Fruit fly (Drosophila melanogaster) whole organism: ENCODE measurements around the gene ato.

Source experiments
- CG8478 ChIP-seq: fragments of >200 bp; optimal IDR thresholded peaks from 2 replicates; lab custom pipeline; 2018; ENCODE audit warnings: inconsistent platforms
- Dll ChIP-seq: fragments of >200 bp; optimal IDR thresholded peaks from 2 replicates; lab custom pipeline; 2017
- EcR ChIP-seq, 2 experiments: fragments of >200 bp; optimal IDR thresholded peaks; 2 replicates each; lab custom pipeline; 2017; ENCODE audit warnings: missing biosample characterization in 2 of 2, missing genetic modification characterization in 2 of 2, missing genetic modification reagents in 2 of 2
- pan ChIP-seq: fragments of >200 bp; optimal IDR thresholded peaks from 2 replicates; lab custom pipeline; 2017
- psq ChIP-seq: fragments of >200 bp; optimal IDR thresholded peaks from 2 replicates; lab custom pipeline; 2017
- usp ChIP-seq: fragments of >200 bp; optimal IDR thresholded peaks from 2 replicates; lab custom pipeline; 2017; ENCODE audit warnings: missing biosample characterization, missing genetic modification characterization, mixed read lengths

Gene ato

dm6 chr3R:8264302-8265080, 13.4 kb upstream of the ato start, which contains the start of the genes RPA1 and Mcm2:
Gene RPA1, minus strand, starts transcription at chr3R:8264451.
Gene Mcm2, plus strand, starts transcription at chr3R:8264970.
- TF ChIP-seq Dll (lab: Kevin White, UChicago) (no peak), psq (lab: Kevin White, UChicago) (no peak), CG8478 (lab: Kevin White, UChicago) (no peak), EcR (GFP tag; optimal IDR thresholded peaks at IDR 0.05; lab: Kevin White, UChicago) (no peak)

DNA sequence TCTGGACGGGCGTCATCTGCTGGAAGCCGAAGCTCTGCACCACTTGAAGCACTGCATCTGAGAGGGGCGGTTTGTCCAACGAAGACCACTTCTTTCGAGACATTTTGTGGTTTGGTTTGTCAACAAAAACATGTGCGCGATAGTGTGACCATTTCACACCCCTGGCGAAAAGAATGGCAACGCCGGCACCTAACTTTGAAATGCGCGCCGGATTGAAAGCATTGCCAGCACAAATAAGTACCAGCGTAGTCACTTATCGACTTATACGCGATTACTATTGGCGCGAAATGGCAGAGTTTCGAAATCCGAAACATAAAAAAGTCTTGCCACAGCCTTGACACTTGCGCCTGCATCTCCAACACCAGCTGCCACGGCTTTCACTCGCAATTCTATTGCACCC, 8.1 kb upstream of the ato start, which contains the start of gene CG9630:
Gene CG9630, minus strand, starts transcription at position 157 of the 400 bp plus-strand sequence.
- TF ChIP-seq pan (lab: Kevin White, UChicago) = no peak
- TF ChIP-seq usp (GFP tag; lab: Kevin White, UChicago) = no peak
- TF ChIP-seq psq (lab: Kevin White, UChicago) = no peak
- TF ChIP-seq Dll (lab: Kevin White, UChicago) = no peak
- no peak for TF ChIP-seq EcR (GFP tag; optimal IDR thresholded peaks at IDR 0.05; lab: Kevin White, UChicago)
- no peak for TF ChIP-seq CG8478 (lab: Kevin White, UChicago)

DNA sequence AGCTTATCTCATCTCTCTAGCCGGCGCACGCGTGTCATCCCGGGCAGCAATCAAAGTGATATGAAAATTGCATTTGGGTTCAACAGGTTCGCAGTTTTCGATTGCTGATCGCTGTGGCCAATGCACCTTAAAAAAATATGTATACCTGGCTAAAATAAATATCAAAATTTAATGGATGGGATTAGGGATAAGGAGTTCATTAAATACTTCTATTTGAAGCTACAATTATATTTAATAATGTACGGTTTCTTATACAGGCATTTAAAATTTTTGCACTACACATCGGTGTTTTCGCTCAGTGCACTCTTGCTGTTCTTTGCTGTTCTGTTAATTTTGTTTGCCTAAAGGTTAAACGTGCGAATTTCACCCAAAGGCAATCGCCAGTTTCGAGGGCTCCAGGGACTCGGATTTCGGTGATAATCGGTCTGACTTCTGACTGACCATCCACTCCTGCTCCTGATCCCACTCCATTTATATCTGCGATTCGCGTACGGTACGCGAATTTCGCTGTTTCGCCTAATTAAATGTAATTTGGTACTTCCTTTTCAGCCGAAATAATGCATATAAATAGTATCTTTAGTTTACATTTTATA, 5.2 kb upstream of the ato start:
- TF ChIP-seq Dll (lab: Kevin White, UChicago) (no peak), EcR (GFP tag; optimal IDR thresholded peaks at IDR 0.05; lab: Kevin White, UChicago) (no peak), CG8478 (lab: Kevin White, UChicago) (no peak), usp (GFP tag; lab: Kevin White, UChicago) (no peak), pan (lab: Kevin White, UChicago) (no peak), psq (lab: Kevin White, UChicago) (no peak)

DNA sequence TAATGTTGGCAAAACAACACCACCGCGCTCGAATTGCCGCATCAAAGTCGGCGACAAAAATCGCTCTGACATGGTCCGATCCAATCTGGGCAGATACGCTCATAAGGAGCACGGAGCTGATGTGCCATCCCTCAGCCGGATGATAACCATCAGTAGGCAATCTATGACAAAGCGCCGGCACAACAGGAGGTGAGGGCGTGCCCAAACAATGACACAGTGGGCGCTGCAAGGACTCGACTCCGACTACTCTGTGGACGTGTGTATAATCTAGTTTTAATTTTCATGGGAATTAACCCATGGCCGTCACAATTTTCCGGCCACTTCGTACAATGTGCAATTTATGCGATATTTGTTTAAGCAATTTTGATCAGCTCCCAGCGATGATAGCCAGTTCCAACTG, 2.8 kb upstream of the ato start:
- TF ChIP-seq pan (lab: Kevin White, UChicago) (no peak), Dll (lab: Kevin White, UChicago) (no peak)

- no peak for TF ChIP-seq usp (GFP tag; lab: Kevin White, UChicago)
- TF ChIP-seq CG8478 (lab: Kevin White, UChicago) = no peak
- TF ChIP-seq Dll (lab: Kevin White, UChicago) = no peak
- no peak for TF ChIP-seq EcR (GFP tag; optimal IDR thresholded peaks at IDR 0.05; lab: Kevin White, UChicago)
- TF ChIP-seq pan (lab: Kevin White, UChicago) = no peak
Observed at dm6 chr3R:8279970-8280369, 2.1 kb downstream of the ato start.

DNA sequence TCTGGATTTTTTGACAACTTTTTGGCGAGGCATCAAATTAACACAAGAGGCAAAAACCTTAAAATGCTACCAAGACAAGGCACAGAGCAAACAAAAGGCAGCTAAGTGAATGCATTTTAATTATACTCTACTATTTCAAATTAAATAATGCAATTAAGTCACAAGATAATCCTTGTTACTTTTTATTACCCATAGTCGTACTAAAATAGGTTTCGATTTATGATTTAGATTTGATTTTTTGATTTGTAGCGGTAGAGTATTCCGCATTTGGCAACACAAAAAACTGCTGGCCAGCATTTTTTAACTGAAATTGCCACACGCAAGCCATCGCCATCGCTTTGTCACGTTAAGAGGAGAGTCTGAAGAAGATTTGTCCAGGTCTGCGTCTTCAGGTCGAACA, 4.9 kb downstream of the ato start:
- TF ChIP-seq Dll (lab: Kevin White, UChicago) (no peak), usp (GFP tag; lab: Kevin White, UChicago) (no peak), psq (lab: Kevin White, UChicago) (no peak), pan (lab: Kevin White, UChicago) (no peak), CG8478 (lab: Kevin White, UChicago) (no peak), EcR (GFP tag; optimal IDR thresholded peaks at IDR 0.05; lab: Kevin White, UChicago) (no peak)

- no peak for TF ChIP-seq usp (GFP tag; lab: Kevin White, UChicago)
- TF ChIP-seq Dll (lab: Kevin White, UChicago) = no peak
- TF ChIP-seq EcR (GFP tag; optimal IDR thresholded peaks at IDR 0.05; lab: Kevin White, UChicago) = no peak
- TF ChIP-seq CG8478 (lab: Kevin White, UChicago) = no peak
- TF ChIP-seq pan (lab: Kevin White, UChicago) = no peak
- no peak for TF ChIP-seq psq (lab: Kevin White, UChicago)
Observed at dm6 chr3R:8284234-8284633, 6.4 kb downstream of the ato start.

dm6 chr3R:8285727-8286344, 8.0 kb downstream of the ato start:
- TF ChIP-seq Dll (lab: Kevin White, UChicago) (no peak), CG8478 (lab: Kevin White, UChicago) (no peak), psq (lab: Kevin White, UChicago) (no peak), usp (GFP tag; lab: Kevin White, UChicago) (no peak), EcR (GFP tag; optimal IDR thresholded peaks at IDR 0.05; lab: Kevin White, UChicago) (no peak), pan (lab: Kevin White, UChicago) (no peak)

DNA sequence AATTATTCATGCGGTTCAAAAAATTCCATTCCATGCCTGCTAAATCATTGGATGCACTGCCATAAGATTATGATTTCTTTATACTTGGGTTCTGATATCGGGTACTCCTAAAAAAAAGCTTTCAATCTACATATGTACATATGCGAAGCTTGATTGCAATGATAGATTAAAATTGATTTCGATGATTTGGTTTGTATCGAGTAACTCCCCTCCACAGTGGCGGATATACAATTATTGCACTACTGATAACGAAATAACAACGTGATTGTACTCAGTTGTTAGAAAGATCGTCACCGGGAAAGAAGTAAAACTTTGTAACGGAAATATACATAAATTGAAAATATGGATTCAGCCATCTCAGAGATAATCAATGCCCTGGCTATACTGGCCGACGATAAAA, 9.8 kb downstream of the ato start, which contains the start of gene Nazo:
Gene Nazo, plus strand, starts transcription at position 180 of the 400 bp plus-strand sequence.
- TF ChIP-seq CG8478 (lab: Kevin White, UChicago) = no peak
- TF ChIP-seq pan (lab: Kevin White, UChicago) = no peak
- TF ChIP-seq Dll (lab: Kevin White, UChicago) = no peak

dm6 chr3R:8288790-8289189, 10.9 kb downstream of the ato start:
- TF ChIP-seq pan (lab: Kevin White, UChicago) = no peak
- no peak for TF ChIP-seq CG8478 (lab: Kevin White, UChicago)
- TF ChIP-seq EcR (GFP tag; optimal IDR thresholded peaks at IDR 0.05; lab: Kevin White, UChicago) = no peak
- no peak for TF ChIP-seq usp (GFP tag; lab: Kevin White, UChicago)
- no peak for TF ChIP-seq psq (lab: Kevin White, UChicago)
- no peak for TF ChIP-seq Dll (lab: Kevin White, UChicago)

dm6 chr3R:8290478-8290877, 12.6 kb downstream of the ato start, which contains the start of gene CG11672:
Gene CG11672, minus strand, starts transcription at chr3R:8290578.
- TF ChIP-seq CG8478 (lab: Kevin White, UChicago) (no peak), EcR (GFP tag; optimal IDR thresholded peaks at IDR 0.05; lab: Kevin White, UChicago) (no peak), psq (lab: Kevin White, UChicago) (no peak), usp (GFP tag; lab: Kevin White, UChicago) (no peak), pan (lab: Kevin White, UChicago) (no peak), Dll (lab: Kevin White, UChicago) (no peak)
